Fruit fly (Drosophila melanogaster) whole organism, embryonic: ENCODE measurements around the gene CG42583.
A peak's percentile ranks its signal among the peaks of the same experiment; 100 is the strongest.

ENCODE experiments used
- Adf1 ChIP-seq: fragments of 200-800 bp; sonication (Bioruptor generic); IDR thresholded peaks from 2 replicates; pipeline ENCODE4 v1.3.6; 2022; ENCODE audit warnings: missing biosample characterization, missing genetic modification characterization
- Aef1 ChIP-seq: fragments of 200-800 bp; sonication (Bioruptor generic); IDR thresholded peaks from 3 replicates; pipeline ENCODE4 v1.3.6; 2022; ENCODE audit warnings: missing biosample characterization, missing genetic modification characterization
- Antp ChIP-seq: fragments of 200-800 bp; sonication (Bioruptor generic); optimal IDR thresholded peaks from 3 replicates; lab custom pipeline; 2016; ENCODE audit warnings: missing biosample characterization, missing genetic modification characterization
- Atf6 ChIP-seq: fragments of 200-800 bp; sonication (Bioruptor generic); IDR thresholded peaks from 2 replicates; pipeline ENCODE4 v1.3.6; 2022; ENCODE audit warnings: missing biosample characterization, missing genetic modification characterization
- CG10267 ChIP-seq: fragments of 200-800 bp; sonication (Bioruptor generic); optimal IDR thresholded peaks from 2 replicates; lab custom pipeline; 2018; ENCODE audit warnings: missing biosample characterization, mild to moderate bottlenecking, missing genetic modification characterization, moderate library complexity
- CG10462 ChIP-seq: fragments of 200-800 bp; sonication (Bioruptor generic); optimal IDR thresholded peaks from 2 replicates; lab custom pipeline; 2016; ENCODE audit warnings: missing biosample characterization, missing genetic modification characterization
- CG11247 ChIP-seq: fragments of 200-800 bp; sonication (Bioruptor generic); IDR thresholded peaks from 2 replicates; pipeline ENCODE4 v1.3.6; 2022; ENCODE audit warnings: missing biosample characterization, missing genetic modification characterization
- CG11560 ChIP-seq: fragments of 200-800 bp; sonication (Bioruptor generic); IDR thresholded peaks from 3 replicates; pipeline ENCODE4 v1.3.6; 2022; ENCODE audit warnings: missing biosample characterization, missing genetic modification characterization
- CG11695 ChIP-seq: fragments of 200-800 bp; sonication (Bioruptor generic); IDR thresholded peaks from 3 replicates; pipeline ENCODE4 v1.3.6; 2022; ENCODE audit warnings: missing biosample characterization, missing genetic modification characterization
- CG12299 ChIP-seq: fragments of 200-800 bp; sonication (Bioruptor generic); optimal IDR thresholded peaks from 2 replicates; lab custom pipeline; 2018; ENCODE audit warnings: missing biosample characterization, mild to moderate bottlenecking, missing genetic modification characterization
- CG13287 ChIP-seq: fragments of 200-800 bp; sonication (Bioruptor generic); IDR thresholded peaks from 2 replicates; pipeline ENCODE4 v1.3.6; 2022; ENCODE audit warnings: missing biosample characterization, missing genetic modification characterization; ENCODE audit not compliant: partially characterized antibody
- CG14667 ChIP-seq: fragments of 200-800 bp; sonication (Bioruptor generic); IDR thresholded peaks from 2 replicates; pipeline ENCODE4 v1.3.6; 2022; ENCODE audit warnings: missing biosample characterization, missing genetic modification characterization
- CG14710 ChIP-seq: fragments of 200-800 bp; sonication (Bioruptor generic); optimal IDR thresholded peaks from 3 replicates; lab custom pipeline; 2019; ENCODE audit warnings: missing biosample characterization, mild to moderate bottlenecking, missing genetic modification characterization, moderate library complexity
- CG15011 ChIP-seq: fragments of 200-800 bp; sonication (Bioruptor generic); optimal IDR thresholded peaks from 3 replicates; lab custom pipeline; 2018; ENCODE audit warnings: missing biosample characterization, mild to moderate bottlenecking, missing genetic modification characterization
- CG17568 ChIP-seq: fragments of 200-800 bp; sonication (Bioruptor generic); optimal IDR thresholded peaks from 2 replicates; lab custom pipeline; 2018; ENCODE audit warnings: missing biosample characterization, mild to moderate bottlenecking, missing genetic modification characterization, moderate library complexity
- CG18619 ChIP-seq: fragments of 200-800 bp; sonication (Bioruptor generic); optimal IDR thresholded peaks from 3 replicates; lab custom pipeline; 2017; ENCODE audit warnings: missing biosample characterization, mild to moderate bottlenecking, missing genetic modification characterization
- CG2202 ChIP-seq: fragments of 200-800 bp; sonication (Bioruptor generic); optimal IDR thresholded peaks from 2 replicates; lab custom pipeline; 2018; ENCODE audit warnings: missing biosample characterization, mild to moderate bottlenecking, missing genetic modification characterization
- CG3838 ChIP-seq: fragments of 200-800 bp; sonication (Bioruptor generic); optimal IDR thresholded peaks from 3 replicates; lab custom pipeline; 2016; ENCODE audit warnings: missing biosample characterization, missing genetic modification characterization
- CG3995 ChIP-seq: fragments of 200-800 bp; sonication (Bioruptor generic); optimal IDR thresholded peaks from 3 replicates; lab custom pipeline; 2016; ENCODE audit warnings: missing biosample characterization, missing genetic modification characterization
- CG4360 ChIP-seq: fragments of 200-800 bp; sonication (Bioruptor generic); IDR thresholded peaks from 2 replicates; pipeline ENCODE4 v1.3.6; 2022; ENCODE audit warnings: missing biosample characterization, missing genetic modification characterization
- Chrac-16 ChIP-seq: fragments of 200-800 bp; sonication (Bioruptor generic); optimal IDR thresholded peaks from 3 replicates; lab custom pipeline; 2016; ENCODE audit warnings: missing biosample characterization, missing genetic modification characterization
- CkIIα-i1 ChIP-seq: fragments of 200-800 bp; sonication (Bioruptor generic); IDR thresholded peaks from 2 replicates; pipeline ENCODE4 v1.3.6; 2022; ENCODE audit warnings: missing biosample characterization, missing genetic modification characterization
- Dll ChIP-seq: fragments of 200-800 bp; sonication (Bioruptor generic); IDR thresholded peaks from 4 replicates; pipeline ENCODE4 v1.3.6; 2022; ENCODE audit warnings: missing biosample characterization, missing genetic modification characterization; ENCODE audit not compliant: partially characterized antibody
- Drgx ChIP-seq: fragments of 200-800 bp; sonication (Bioruptor generic); IDR thresholded peaks from 2 replicates; pipeline ENCODE4 v1.3.6; 2022; ENCODE audit warnings: missing biosample characterization, missing genetic modification characterization
- Fer1 ChIP-seq: fragments of 200-800 bp; sonication (Bioruptor generic); optimal IDR thresholded peaks from 2 replicates; lab custom pipeline; 2017; ENCODE audit warnings: missing biosample characterization, mild to moderate bottlenecking, missing genetic modification characterization
- NC2α ChIP-seq: fragments of 200-800 bp; sonication (Bioruptor generic); optimal IDR thresholded peaks from 2 replicates; lab custom pipeline; 2016; ENCODE audit warnings: missing biosample characterization, missing genetic modification characterization
- NfI ChIP-seq: fragments of 200-800 bp; sonication (Bioruptor generic); optimal IDR thresholded peaks from 3 replicates; lab custom pipeline; 2018; ENCODE audit warnings: missing biosample characterization, mild to moderate bottlenecking, missing genetic modification characterization, moderate library complexity
- ash1 ChIP-seq: fragments of 200-800 bp; sonication (Bioruptor generic); optimal IDR thresholded peaks from 2 replicates; lab custom pipeline; 2018; ENCODE audit warnings: missing biosample characterization, mild to moderate bottlenecking, missing genetic modification characterization
- az2 ChIP-seq: fragments of 200-800 bp; sonication (Bioruptor generic); optimal IDR thresholded peaks from 3 replicates; lab custom pipeline; 2016; ENCODE audit warnings: missing biosample characterization, missing genetic modification characterization
- cas ChIP-seq: fragments of 200-800 bp; sonication (Bioruptor generic); IDR thresholded peaks from 2 replicates; pipeline ENCODE4 v1.3.6; 2022; ENCODE audit warnings: missing biosample characterization, missing genetic modification characterization
- chif ChIP-seq, 2 experiments: fragments of 200-800 bp; sonication (Bioruptor generic); optimal IDR thresholded peaks; 3 replicates each; lab custom pipeline; 2016; ENCODE audit warnings: missing biosample characterization in 2 of 2, missing genetic modification characterization in 2 of 2
- chn ChIP-seq: fragments of 200-800 bp; sonication (Bioruptor generic); optimal IDR thresholded peaks from 2 replicates; lab custom pipeline; 2016; ENCODE audit warnings: missing biosample characterization, missing genetic modification characterization
- cwo ChIP-seq: fragments of 200-800 bp; sonication (Bioruptor generic); optimal IDR thresholded peaks from 3 replicates; lab custom pipeline; 2017; ENCODE audit warnings: missing biosample characterization, missing genetic modification characterization, mild to moderate bottlenecking, moderate library complexity, missing genetic modification reagents
- danr ChIP-seq: fragments of 200-800 bp; sonication (Bioruptor generic); IDR thresholded peaks from 2 replicates; pipeline ENCODE4 v1.3.6; 2022; ENCODE audit warnings: missing biosample characterization, missing genetic modification characterization
- dati ChIP-seq: fragments of 200-800 bp; sonication (Bioruptor generic); IDR thresholded peaks from 2 replicates; pipeline ENCODE4 v1.3.6; 2022; ENCODE audit warnings: missing biosample characterization, missing genetic modification characterization
- gem ChIP-seq: fragments of 200-800 bp; sonication (Bioruptor generic); optimal IDR thresholded peaks from 2 replicates; lab custom pipeline; 2019; ENCODE audit warnings: missing biosample characterization, mild to moderate bottlenecking, missing genetic modification characterization, moderate library complexity
- hbn ChIP-seq: fragments of 200-800 bp; sonication (Bioruptor generic); IDR thresholded peaks from 2 replicates; pipeline ENCODE4 v1.3.6; 2022; ENCODE audit warnings: missing biosample characterization, missing genetic modification characterization; ENCODE audit not compliant: partially characterized antibody
- her ChIP-seq: fragments of 200-800 bp; sonication (Bioruptor generic); optimal IDR thresholded peaks from 2 replicates; lab custom pipeline; 2016; ENCODE audit warnings: missing biosample characterization, missing genetic modification characterization
- ind ChIP-seq: fragments of 200-800 bp; sonication (Bioruptor generic); optimal IDR thresholded peaks from 3 replicates; lab custom pipeline; 2016; ENCODE audit warnings: missing biosample characterization, missing genetic modification characterization
- inv ChIP-seq: fragments of 200-800 bp; sonication (Bioruptor generic); IDR thresholded peaks from 2 replicates; pipeline ENCODE4 v1.3.6; 2022; ENCODE audit warnings: missing biosample characterization, missing genetic modification characterization; ENCODE audit not compliant: partially characterized antibody
- jigr1 ChIP-seq: fragments of 200-800 bp; sonication (Bioruptor generic); IDR thresholded peaks from 3 replicates; pipeline ENCODE4 v1.3.6; 2022; ENCODE audit warnings: missing biosample characterization, missing genetic modification characterization
- kni ChIP-seq: fragments of 200-800 bp; sonication (Bioruptor generic); optimal IDR thresholded peaks from 3 replicates; lab custom pipeline; 2017; ENCODE audit warnings: mild to moderate bottlenecking, missing biosample characterization, missing genetic modification reagents, missing genetic modification characterization
- lola ChIP-seq, 3 experiments: fragments of >200 bp in 2 of 3; fragments of 200-800 bp in 1 of 3; sonication (Bioruptor generic) in 1 of 3; optimal IDR thresholded peaks; 2 replicates each; lab custom pipeline; 2017 to 2019; ENCODE audit warnings: missing biosample characterization in 3 of 3, missing genetic modification characterization in 3 of 3, mild to moderate bottlenecking in 1 of 3, moderate library complexity in 1 of 3
- luna ChIP-seq: fragments of 200-800 bp; sonication (Bioruptor generic); optimal IDR thresholded peaks from 2 replicates; lab custom pipeline; 2016; ENCODE audit warnings: missing biosample characterization, missing genetic modification characterization
- maf-S ChIP-seq: fragments of 200-800 bp; sonication (Bioruptor generic); optimal IDR thresholded peaks from 2 replicates; lab custom pipeline; 2016; ENCODE audit warnings: missing biosample characterization, missing genetic modification characterization
- pan ChIP-seq, 4 experiments: fragments of >200 bp in 3 of 4; fragments of 200-800 bp in 1 of 4; sonication (Bioruptor generic) in 1 of 4; optimal IDR thresholded peaks in 3 of 4; IDR thresholded peaks in 1 of 4; 2 replicates each; pipeline versions ENCODE4 v1.3.6 to Lab custom; 2017 to 2022; ENCODE audit warnings: missing biosample characterization in 2 of 4, missing genetic modification characterization in 2 of 4, mixed read lengths in 1 of 4
- seq ChIP-seq: fragments of 200-800 bp; sonication (Bioruptor generic); IDR thresholded peaks from 2 replicates; pipeline ENCODE4 v1.3.6; 2022; ENCODE audit warnings: missing biosample characterization, missing genetic modification characterization
- shn ChIP-seq: fragments of 200-800 bp; sonication (Bioruptor generic); optimal IDR thresholded peaks from 3 replicates; lab custom pipeline; 2016; ENCODE audit warnings: missing biosample characterization, missing genetic modification characterization
- trh ChIP-seq: fragments of 200-800 bp; sonication (Bioruptor generic); optimal IDR thresholded peaks from 2 replicates; lab custom pipeline; 2016; ENCODE audit warnings: missing biosample characterization, missing genetic modification characterization
- twi ChIP-seq: fragments of 200-800 bp; optimal IDR thresholded peaks from 2 replicates; lab custom pipeline; 2019; ENCODE audit warnings: missing biosample characterization, mild to moderate bottlenecking, missing genetic modification characterization, moderate library complexity

The CG42583 gene

dm6 chrX:20173464-20173995, 33.9 kb downstream of the CG42583 start, which contains the start of gene AnxB10 (continued):
- TF ChIP-seq chn (GFP tag; lab: Kevin White, UChicago) (peak; percentile 44), gem (tag; lab: Kevin White, UChicago) (peak; percentile 74), CG11560 (tag; lab: Robert Waterston, UW) (0 out of 3 replicates have a peak, but pooled peaks have one; percentile 7), her (GFP tag; lab: Kevin White, UChicago) (no peak), shn (GFP tag; lab: Kevin White, UChicago) (no peak), dati (GFP tag; lab: Robert Waterston, UW) (no peak), NfI (peak; percentile 37), CG17568 (no peak), hbn (GFP tag; lab: Robert Waterston, UW) (no peak), CG10267 (tag; lab: Kevin White, UChicago) (peak; percentile 46), CG14710 (tag; lab: Kevin White, UChicago) (peak; percentile 39), Antp (GFP tag; lab: Kevin White, UChicago) (no peak), CG4360 (GFP tag; lab: Robert Waterston, UW) (no peak), Drgx (GFP tag; lab: Robert Waterston, UW) (peak; percentile 93), Adf1 (GFP tag; lab: Robert Waterston, UW) (no peak), cwo (GFP tag; lab: Kevin White, UChicago) (peak; percentile 58), kni (no peak), twi (tag; lab: Kevin White, UChicago) (no peak), CG12299 (tag; lab: Kevin White, UChicago) (no peak), CG14667 (GFP tag; lab: Robert Waterston, UW) (0 out of 2 replicates have a peak, but pooled peaks have one; percentile 17), CG13287 (GFP tag; lab: Robert Waterston, UW) (no peak), CG3995 (peak; percentile 13), CG3838 (GFP tag; lab: Kevin White, UChicago) (no peak), seq (GFP tag; lab: Robert Waterston, UW) (0 out of 2 replicates have a peak, but pooled peaks have one; percentile 48), ind (peak; percentile 73), cas (GFP tag; lab: Robert Waterston, UW) (no peak), az2 (GFP tag; lab: Kevin White, UChicago) (peak; percentile 59), Aef1 (GFP tag; lab: Robert Waterston, UW) (peak; percentile 47; the same call in 2 of the 3 replicates), Chrac-16 (GFP tag; lab: Kevin White, UChicago) (peak; percentile 17), jigr1 (GFP tag; lab: Robert Waterston, UW) (peak; percentile 40; the same call in 2 of the 3 replicates), Atf6 (peak; percentile 36; the same call in 1 of the 2 replicates), CG15011 (GFP tag; lab: Kevin White, UChicago) (no peak), CkIIα-i1 (GFP tag; lab: Robert Waterston, UW) (no peak), ash1 (GFP tag; lab: Kevin White, UChicago) (no peak), pan (optimal IDR thresholded peaks at IDR 0.05; lab: Kevin White, UChicago) (no peak), pan (GFP tag; optimal IDR thresholded peaks at IDR 0.05 in 1 of 2, IDR thresholded peaks at IDR 0.05 in 1 of 2) (peak in 1 of 2 experiments; percentile 66), CG11247 (no peak), CG2202 (no peak), CG18619 (GFP tag; lab: Kevin White, UChicago) (no peak), lola (GFP tag; optimal IDR thresholded peaks at IDR 0.05; lab: Kevin White, UChicago) (peak in 1 of 3 experiments; percentile 30), luna (no peak), NC2α (GFP tag; lab: Kevin White, UChicago) (no peak), inv (GFP tag; lab: Robert Waterston, UW) (no peak), maf-S (peak; percentile 12), Dll (GFP tag; lab: Robert Waterston, UW) (no peak), danr (GFP tag; lab: Robert Waterston, UW) (no peak), CG11695 (GFP tag; lab: Robert Waterston, UW) (peak; percentile 59; the same call in 1 of the 3 replicates), Fer1 (GFP tag; lab: Kevin White, UChicago) (peak; percentile 76), chif (GFP tag; optimal IDR thresholded peaks at IDR 0.05; lab: Kevin White, UChicago) (peak; percentile 44 to 57), trh (GFP tag; lab: Kevin White, UChicago) (no peak), CG10462 (GFP tag; lab: Kevin White, UChicago) (no peak)
